ENCODE assay signal across 1 fruit fly cellular context in genomic region chr3L:1450940-1451339, dm6.
A peak's percentile ranks its signal among the peaks of the same experiment; 100 is the strongest.
TF ChIP-seq lines count a peak whose summit lies in the region.

No protein-coding gene starts in this region.

TF ChIP-seq in whole organism, prepupa, 60 proteins besides CTCF, POLR2A, EP300 and RAD21 (continued from another document):
- 0 out of 2 replicates have a peak, but pooled peaks have one; percentile 20 for TF ChIP-seq Gug (GFP tag; IDR thresholded peaks at IDR 0.05; lab: Robert Waterston, UW)
- no peak for TF ChIP-seq fd59A (GFP tag; optimal IDR thresholded peaks at IDR 0.05; lab: Kevin White, UChicago)
- no peak for TF ChIP-seq fkh (GFP tag; optimal IDR thresholded peaks at IDR 0.05; lab: Kevin White, UChicago)
- TF ChIP-seq Hr39 (GFP tag; optimal IDR thresholded peaks at IDR 0.05; lab: Kevin White, UChicago) = peak; percentile 18
- peak; percentile 44 for TF ChIP-seq svp (GFP tag; lab: Kevin White, UChicago)
- TF ChIP-seq Ets96B (tag; optimal IDR thresholded peaks at IDR 0.05; lab: Kevin White, UChicago) = peak; percentile 46
- TF ChIP-seq Sox15 (GFP tag; optimal IDR thresholded peaks at IDR 0.05; lab: Kevin White, UChicago) = peak; percentile 9
- TF ChIP-seq CG16779 (tag; optimal IDR thresholded peaks at IDR 0.05; lab: Kevin White, UChicago) = no peak
- peak; percentile 17 for TF ChIP-seq achi (GFP tag; optimal IDR thresholded peaks at IDR 0.05; lab: Kevin White, UChicago)
- TF ChIP-seq eg (GFP tag; IDR thresholded peaks at IDR 0.05; lab: Robert Waterston, UW) = 0 out of 3 replicates have a peak, but pooled peaks have one; percentile 24
- no peak for TF ChIP-seq fd85E (GFP tag; optimal IDR thresholded peaks at IDR 0.05; lab: Kevin White, UChicago)
- TF ChIP-seq CG11902 (GFP tag; optimal IDR thresholded peaks at IDR 0.05; lab: Kevin White, UChicago) = no peak
- TF ChIP-seq Eip93F (GFP tag; optimal IDR thresholded peaks at IDR 0.05; lab: Kevin White, UChicago) = no peak
- TF ChIP-seq Eip75B (GFP tag; optimal IDR thresholded peaks at IDR 0.05; lab: Kevin White, UChicago) = peak; percentile 19
- peak; percentile 3 for TF ChIP-seq topi (GFP tag; optimal IDR thresholded peaks at IDR 0.05; lab: Kevin White, UChicago)
- 0 out of 3 replicates have a peak, but pooled peaks have one; percentile 48 for TF ChIP-seq CG6163 (GFP tag; IDR thresholded peaks at IDR 0.05; lab: Robert Waterston, UW)
- TF ChIP-seq CG1621 (tag; optimal IDR thresholded peaks at IDR 0.05; lab: Kevin White, UChicago) = no peak
- no peak for TF ChIP-seq CG4318 (GFP tag; optimal IDR thresholded peaks at IDR 0.05; lab: Kevin White, UChicago)
- no peak for TF ChIP-seq dsx (GFP tag; optimal IDR thresholded peaks at IDR 0.05; lab: Kevin White, UChicago; ENCODE audit: poor library complexity, severe bottlenecking)
- TF ChIP-seq CG3919 (GFP tag; optimal IDR thresholded peaks at IDR 0.05; lab: Kevin White, UChicago) = peak; percentile 29
- no peak for TF ChIP-seq dac (GFP tag; optimal IDR thresholded peaks at IDR 0.05; lab: Kevin White, UChicago)
- TF ChIP-seq CG8319 (GFP tag; optimal IDR thresholded peaks at IDR 0.05; lab: Kevin White, UChicago) = no peak
- peak; percentile 9 for TF ChIP-seq Smox (GFP tag; optimal IDR thresholded peaks at IDR 0.05; lab: Kevin White, UChicago)
- no peak for TF ChIP-seq CG6792 (GFP tag; optimal IDR thresholded peaks at IDR 0.05; lab: Kevin White, UChicago)
- TF ChIP-seq vri (GFP tag; optimal IDR thresholded peaks at IDR 0.05; lab: Kevin White, UChicago) = peak; percentile 2
- no peak for TF ChIP-seq CG9139 (GFP tag; optimal IDR thresholded peaks at IDR 0.05; lab: Kevin White, UChicago)
- TF ChIP-seq Sox14 (GFP tag; optimal IDR thresholded peaks at IDR 0.05; lab: Kevin White, UChicago) = peak; percentile 20
- TF ChIP-seq CG8119 (GFP tag; IDR thresholded peaks at IDR 0.05; lab: Robert Waterston, UW) = peak; percentile 48; the same call in 1 of the 3 replicates
- TF ChIP-seq CG10669 (GFP tag; optimal IDR thresholded peaks at IDR 0.05; lab: Kevin White, UChicago) = peak; percentile 16
- peak; percentile 13 for TF ChIP-seq Hr4 (GFP tag; optimal IDR thresholded peaks at IDR 0.05; lab: Kevin White, UChicago)
- TF ChIP-seq esn (GFP tag; optimal IDR thresholded peaks at IDR 0.05; lab: Kevin White, UChicago) = peak; percentile 19
